Worm (Caenorhabditis elegans) whole organism, mixed stage, embryonic: Measurements from ENCODE around the gene ZK354.7.
"Not testable (repeated sequence)": the region's sequence is repeated elsewhere in the genome, so short reads cannot be mapped to it uniquely, and the experiment has no call there.

Experiments
- ces-1 ChIP-seq: fragments of 150-350 bp; optimal IDR thresholded peaks from 2 replicates; lab custom pipeline; 2014; ENCODE audit warnings: missing biosample characterization, missing genetic modification reagents, missing genetic modification characterization
- cnd-1 ChIP-seq: fragments of 200-800 bp; sonication (Bioruptor generic); optimal IDR thresholded peaks from 2 replicates; lab custom pipeline; 2018; ENCODE audit warnings: mild to moderate bottlenecking, missing genetic modification characterization, missing compliant biosample characterization
- ham-2 ChIP-seq: fragments of 200-800 bp; sonication (Bioruptor generic); optimal IDR thresholded peaks from 2 replicates; lab custom pipeline; 2018; ENCODE audit warnings: mild to moderate bottlenecking, missing genetic modification characterization, missing compliant biosample characterization
- lsy-2 ChIP-seq: fragments of 150-350 bp; optimal IDR thresholded peaks from 2 replicates; lab custom pipeline; 2014; ENCODE audit warnings: missing biosample characterization, missing genetic modification characterization
- mab-5 ChIP-seq: fragments of 150-350 bp; optimal IDR thresholded peaks from 2 replicates; lab custom pipeline; 2014; ENCODE audit warnings: missing biosample characterization, missing genetic modification characterization
- mep-1 ChIP-seq: fragments of 150-350 bp; optimal IDR thresholded peaks from 2 replicates; lab custom pipeline; 2017; ENCODE audit warnings: missing biosample characterization, missing genetic modification reagents, missing genetic modification characterization, inconsistent platforms
- nhr-12 ChIP-seq: fragments of 150-350 bp; optimal IDR thresholded peaks from 2 replicates; lab custom pipeline; 2014; ENCODE audit warnings: missing biosample characterization, missing genetic modification characterization
- nhr-237 ChIP-seq: fragments of 150-350 bp; optimal IDR thresholded peaks from 2 replicates; lab custom pipeline; 2014; ENCODE audit warnings: missing biosample characterization, missing genetic modification characterization
- nhr-76 ChIP-seq: sonication (generic microtip); optimal IDR thresholded peaks from 2 replicates; lab custom pipeline; 2017; ENCODE audit warnings: missing biosample characterization, missing genetic modification characterization
- pha-4 ChIP-seq: fragments of 150-350 bp; optimal IDR thresholded peaks from 2 replicates; lab custom pipeline; 2018; ENCODE audit warnings: missing biosample characterization, missing genetic modification reagents, missing genetic modification characterization
- unc-39 ChIP-seq: fragments of 150-350 bp; optimal IDR thresholded peaks from 2 replicates; lab custom pipeline; 2014; ENCODE audit warnings: missing biosample characterization, missing genetic modification characterization

- TF ChIP-seq mep-1 (tag; lab: Kevin White, UChicago); ces-1 (GFP tag; lab: Kevin White, UChicago); unc-39; cnd-1 (tag; lab: Kevin White, UChicago); nhr-12 (tag; lab: Kevin White, UChicago); lsy-2; pha-4 (tag; lab: Kevin White, UChicago); nhr-76 (tag; lab: Kevin White, UChicago); ham-2 (GFP tag; lab: Kevin White, UChicago); mab-5 (tag; lab: Kevin White, UChicago); nhr-237 (tag; lab: Kevin White, UChicago): not testable (repeated sequence)
These were observed 46.2 kb downstream of the ZK354.7 start, which contains the start of gene F36H12.9 for ce11 chrIV:5256731-5257130.
